Worm (Caenorhabditis elegans): ENCODE results near the gene tmbi-4.

DNA sequence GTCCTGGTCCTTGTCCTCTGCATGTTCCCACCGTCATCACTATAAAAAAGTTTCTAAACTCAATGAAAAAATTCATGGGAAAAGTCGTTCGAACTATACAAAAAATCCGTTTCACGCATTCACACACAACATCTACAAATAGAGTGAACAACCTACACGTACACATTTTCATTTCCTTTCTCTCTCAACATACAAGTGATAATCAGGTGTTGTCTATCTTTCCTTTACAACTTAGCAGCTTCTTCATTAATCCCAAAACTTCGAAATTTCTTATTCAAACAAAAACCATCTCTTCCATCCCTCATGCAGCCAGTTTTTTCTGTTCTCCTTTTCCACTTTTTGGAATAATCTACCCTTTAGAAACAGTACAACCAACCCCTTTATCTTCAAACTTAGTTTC is 42.6 kb upstream of the tmbi-4 start:
- TF ChIP-seq med-1 (GFP tag; optimal IDR thresholded peaks at IDR 0.05; ENCODE audit: insufficient read depth) (no peak), flt-1 (GFP tag; IDR thresholded peaks at IDR 0.05) (no peak), T22C8.4 (GFP tag; IDR thresholded peaks at IDR 0.05) (no peak), ztf-29 (GFP tag; IDR thresholded peaks at IDR 0.05) (no peak), tab-1 (GFP tag; IDR thresholded peaks at IDR 0.05) (no peak), klf-2 (GFP tag; conservative IDR thresholded peaks at IDR 0.05) (no peak), cog-1 (tag; optimal IDR thresholded peaks at IDR 0.05) (no peak), ref-1 (GFP tag; conservative IDR thresholded peaks at IDR 0.05) (no peak), ztf-23 (GFP tag; IDR thresholded peaks at IDR 0.05) (no peak)

All from whole organism, midembryonic.